Worm (Caenorhabditis elegans) whole organism, mixed stage, embryonic: Measurements from ENCODE around the gene Y59A8B.19.
"Not testable (repeated sequence)": the region's sequence is repeated elsewhere in the genome, so short reads cannot be mapped to it uniquely, and the experiment has no call there.

Source experiments
- lsy-2 ChIP-seq: fragments of 150-350 bp; optimal IDR thresholded peaks from 2 replicates; lab custom pipeline; 2014; ENCODE audit warnings: missing biosample characterization, missing genetic modification characterization
- snpc-4 ChIP-seq: fragments of 150-350 bp; optimal IDR thresholded peaks from 2 replicates; lab custom pipeline; 2014; ENCODE audit warnings: missing biosample characterization, missing genetic modification characterization

DNA sequence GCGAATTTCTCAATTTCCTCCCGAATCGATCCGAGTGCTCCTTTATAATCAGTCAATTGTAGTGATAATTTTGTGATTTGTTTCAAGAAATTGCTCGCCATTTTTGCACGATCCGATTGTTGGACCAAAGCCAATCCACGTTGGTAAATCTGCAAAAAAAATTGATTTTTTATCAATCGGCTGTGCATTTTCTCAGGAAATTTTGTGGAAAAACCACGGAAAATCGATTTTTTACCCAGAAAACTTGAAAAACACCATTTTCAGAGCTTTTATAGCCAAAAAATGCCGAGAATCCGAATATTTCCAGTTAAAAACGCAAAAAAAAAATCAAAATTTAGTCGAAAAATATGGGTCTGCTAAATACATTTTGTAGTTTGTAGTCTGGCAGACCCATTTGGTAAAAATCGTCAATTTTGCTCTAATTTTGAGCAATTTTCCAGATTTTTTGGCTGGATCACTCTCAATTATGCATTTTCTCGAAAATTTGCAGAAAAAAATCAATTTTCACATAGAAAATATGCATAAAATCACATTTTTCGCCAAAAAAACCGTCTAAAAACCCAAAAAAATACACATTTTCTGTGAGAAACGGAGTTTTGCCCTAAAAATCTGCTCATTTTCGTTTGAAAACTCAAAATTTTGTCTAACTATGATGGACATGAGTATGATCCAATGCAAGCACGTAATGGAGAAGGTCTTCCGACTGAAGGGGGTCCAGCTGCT is 48.4 kb downstream of the Y59A8B.19 start, which contains the start of the genes Y59A8B.25 and ebp-3:
- not testable (repeated sequence) for TF ChIP-seq snpc-4 (tag; lab: Kevin White, UChicago); lsy-2
